Fruit fly (Drosophila melanogaster): ENCODE measurements around the gene CG9270.

DNA sequence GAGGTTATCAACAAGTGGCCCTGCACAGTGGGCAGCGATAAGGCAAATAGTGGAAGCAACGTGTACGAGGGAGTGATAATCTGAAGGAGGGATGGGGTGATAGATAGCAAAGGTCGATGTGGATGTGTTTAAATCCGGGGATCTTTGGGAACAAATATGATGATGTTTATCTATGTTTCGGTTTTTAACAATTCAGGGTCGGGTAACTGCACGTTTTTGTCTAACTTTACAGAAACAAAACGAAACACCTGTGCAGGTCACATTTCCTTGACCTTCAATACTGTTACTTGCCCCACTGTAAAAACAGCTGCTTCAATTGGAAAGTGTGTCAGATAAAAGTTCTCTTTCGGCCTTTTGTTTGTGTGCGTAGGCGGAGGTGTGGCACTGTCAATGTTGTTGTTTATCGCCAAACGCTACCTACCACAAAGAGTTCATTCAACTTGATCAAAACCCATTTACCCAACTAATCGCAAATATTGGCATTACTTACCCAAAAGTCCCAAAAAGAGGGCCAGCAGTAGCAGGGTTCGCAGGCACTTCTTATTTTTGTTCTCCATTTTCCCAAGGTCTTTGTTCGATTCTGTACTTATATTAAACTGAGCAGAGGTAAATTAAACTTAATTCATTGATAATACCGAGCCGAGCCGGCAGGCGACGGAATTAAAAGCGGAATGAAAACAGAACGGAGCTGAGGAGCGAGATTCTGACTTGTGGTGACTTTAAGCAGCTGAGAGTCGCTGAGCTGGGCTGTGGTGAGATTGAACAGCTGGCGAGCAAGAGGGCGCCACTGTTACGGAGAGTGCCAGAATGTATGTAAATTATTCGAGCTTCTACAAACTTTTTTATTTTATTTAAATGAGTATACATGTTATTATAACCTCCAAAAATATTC lies 11.5 kb downstream of the CG9270 start, which contains the start of gene Mtp:
- TF ChIP-seq woc (GFP tag; optimal IDR thresholded peaks at IDR 0.05) = peak; percentile 73
- TF ChIP-seq foxo (GFP tag; optimal IDR thresholded peaks at IDR 0.05) = peak in 1 of 2 experiments; percentile 80
- peak; percentile 78 for TF ChIP-seq h (GFP tag; optimal IDR thresholded peaks at IDR 0.05)
- peak; percentile 66 for TF ChIP-seq Sp1 (GFP tag; optimal IDR thresholded peaks at IDR 0.05)
- peak; percentile 77 for TF ChIP-seq br (GFP tag; optimal IDR thresholded peaks at IDR 0.05)
- peak; percentile 71 for TF ChIP-seq OdsH (GFP tag; optimal IDR thresholded peaks at IDR 0.05)
- TF ChIP-seq Dfd (GFP tag; optimal IDR thresholded peaks at IDR 0.05) = no peak
- no peak for TF ChIP-seq pan (optimal IDR thresholded peaks at IDR 0.05)
- TF ChIP-seq Hr83 (GFP tag; optimal IDR thresholded peaks at IDR 0.05; ENCODE audit: poor library complexity, severe bottlenecking) = no peak

Data from whole organism, wandering third instar larva.